Fruit fly (Drosophila melanogaster) whole organism, embryonic: ENCODE results near the gene Ttc19.

ENCODE experiments used
- CG10654 ChIP-seq: fragments of 200-800 bp; sonication (Bioruptor generic); optimal IDR thresholded peaks from 2 replicates; lab custom pipeline; 2016; ENCODE audit warnings: missing biosample characterization, missing genetic modification characterization
- CG12104 ChIP-seq: fragments of 200-800 bp; sonication (Bioruptor generic); optimal IDR thresholded peaks from 3 replicates; lab custom pipeline; 2016; ENCODE audit warnings: missing biosample characterization, missing genetic modification characterization
- CG12659 ChIP-seq: fragments of 200-800 bp; sonication (Bioruptor generic); optimal IDR thresholded peaks from 3 replicates; lab custom pipeline; 2017; ENCODE audit warnings: mild to moderate bottlenecking, missing biosample characterization, missing genetic modification reagents, missing genetic modification characterization
- CG12744 ChIP-seq: fragments of 200-800 bp; sonication (Bioruptor generic); optimal IDR thresholded peaks from 2 replicates; lab custom pipeline; 2016; ENCODE audit warnings: missing biosample characterization, missing genetic modification characterization
- CG13287 ChIP-seq: fragments of 200-800 bp; sonication (Bioruptor generic); IDR thresholded peaks from 2 replicates; pipeline ENCODE4 v1.3.6; 2022; ENCODE audit warnings: missing biosample characterization, missing genetic modification characterization; ENCODE audit not compliant: partially characterized antibody
- CG13624 ChIP-seq: fragments of 200-800 bp; sonication (Bioruptor generic); optimal IDR thresholded peaks from 2 replicates; lab custom pipeline; 2016; ENCODE audit warnings: missing biosample characterization, missing genetic modification characterization
- CG14860 ChIP-seq: fragments of 200-800 bp; sonication (Bioruptor generic); IDR thresholded peaks from 3 replicates; pipeline ENCODE4 v1.3.6; 2022; ENCODE audit warnings: missing biosample characterization, missing genetic modification characterization; ENCODE audit not compliant: partially characterized antibody
- CG1529 ChIP-seq: fragments of 200-800 bp; sonication (Bioruptor generic); optimal IDR thresholded peaks from 3 replicates; lab custom pipeline; 2018; ENCODE audit warnings: missing biosample characterization, missing genetic modification characterization
- CG15479 ChIP-seq: fragments of 200-800 bp; sonication (Bioruptor generic); optimal IDR thresholded peaks from 3 replicates; lab custom pipeline; 2019; ENCODE audit warnings: missing biosample characterization, mild to moderate bottlenecking, missing genetic modification characterization, moderate library complexity
- CG16779 ChIP-seq: fragments of 200-800 bp; sonication (Bioruptor generic); IDR thresholded peaks from 2 replicates; pipeline ENCODE4 v1.3.6; 2022; ENCODE audit warnings: missing biosample characterization, missing genetic modification characterization
- CG2199 ChIP-seq: fragments of 200-800 bp; sonication (Bioruptor generic); IDR thresholded peaks from 3 replicates; pipeline ENCODE4 v1.3.6; 2022; ENCODE audit warnings: missing biosample characterization, missing genetic modification characterization
- CG2678 ChIP-seq: fragments of 200-800 bp; sonication (Bioruptor generic); optimal IDR thresholded peaks from 3 replicates; lab custom pipeline; 2019; ENCODE audit warnings: missing biosample characterization, mild to moderate bottlenecking, missing genetic modification characterization, moderate library complexity
- CG2889 ChIP-seq: fragments of 200-800 bp; sonication (Bioruptor generic); IDR thresholded peaks from 3 replicates; pipeline ENCODE4 v1.3.6; 2022; ENCODE audit warnings: missing biosample characterization, missing genetic modification characterization
- CG31365 ChIP-seq: fragments of 200-800 bp; sonication (Bioruptor generic); optimal IDR thresholded peaks from 2 replicates; lab custom pipeline; 2018; ENCODE audit warnings: missing biosample characterization, mild to moderate bottlenecking, missing genetic modification characterization
- CG3995 ChIP-seq: fragments of 200-800 bp; sonication (Bioruptor generic); optimal IDR thresholded peaks from 3 replicates; lab custom pipeline; 2016; ENCODE audit warnings: missing biosample characterization, missing genetic modification characterization
- CG6175 ChIP-seq: fragments of 200-800 bp; sonication (Bioruptor generic); IDR thresholded peaks from 3 replicates; pipeline ENCODE4 v1.3.6; 2022; ENCODE audit warnings: missing biosample characterization, missing genetic modification characterization
- CG6654 ChIP-seq: fragments of 200-800 bp; sonication (Bioruptor generic); optimal IDR thresholded peaks from 2 replicates; lab custom pipeline; 2017; ENCODE audit warnings: missing biosample characterization, mild to moderate bottlenecking, missing genetic modification characterization
- CG7271 ChIP-seq: fragments of 200-800 bp; sonication (Bioruptor generic); optimal IDR thresholded peaks from 2 replicates; lab custom pipeline; 2018; ENCODE audit warnings: missing biosample characterization, mild to moderate bottlenecking, missing genetic modification characterization, moderate library complexity
- CG8765 ChIP-seq: fragments of 200-800 bp; sonication (Bioruptor generic); IDR thresholded peaks from 2 replicates; pipeline ENCODE4 v1.3.6; 2022; ENCODE audit warnings: missing biosample characterization, missing genetic modification characterization
- CG8944 ChIP-seq: fragments of 200-800 bp; sonication (Bioruptor generic); optimal IDR thresholded peaks from 3 replicates; lab custom pipeline; 2016; ENCODE audit warnings: missing biosample characterization, missing genetic modification characterization
- CG9437 ChIP-seq: fragments of 200-800 bp; sonication (Bioruptor generic); optimal IDR thresholded peaks from 2 replicates; lab custom pipeline; 2018; ENCODE audit warnings: missing biosample characterization, mild to moderate bottlenecking, missing genetic modification characterization
- CTCF ChIP-seq: fragments of 200-800 bp; sonication (Bioruptor generic); optimal IDR thresholded peaks from 2 replicates; lab custom pipeline; 2017; ENCODE audit warnings: missing biosample characterization, mild to moderate bottlenecking, missing genetic modification characterization, moderate library complexity
- D ChIP-seq, 2 experiments: fragments of 200-800 bp in 1 of 2; fragments of >200 bp in 1 of 2; sonication (Bioruptor generic) in 1 of 2; optimal IDR thresholded peaks; 2 replicates in 1 of 2; 3 replicates in 1 of 2; lab custom pipeline; 2017; ENCODE audit warnings: mild to moderate bottlenecking in 1 of 2, missing biosample characterization in 1 of 2, missing genetic modification characterization in 1 of 2, missing genetic modification reagents in 1 of 2
- Dad ChIP-seq: fragments of 200-800 bp; sonication (Bioruptor generic); optimal IDR thresholded peaks from 3 replicates; lab custom pipeline; 2016; ENCODE audit warnings: missing biosample characterization, missing genetic modification characterization
- Dp ChIP-seq: fragments of 200-800 bp; sonication (Bioruptor generic); optimal IDR thresholded peaks from 2 replicates; lab custom pipeline; 2018; ENCODE audit warnings: missing biosample characterization, mild to moderate bottlenecking, missing genetic modification characterization, moderate library complexity
- Ets97D ChIP-seq: fragments of 200-800 bp; sonication (Bioruptor generic); optimal IDR thresholded peaks from 3 replicates; lab custom pipeline; 2016; ENCODE audit warnings: missing biosample characterization, missing genetic modification characterization
- HLH54F ChIP-seq: fragments of 200-800 bp; sonication (Bioruptor generic); optimal IDR thresholded peaks from 3 replicates; lab custom pipeline; 2016; ENCODE audit warnings: missing biosample characterization, missing genetic modification characterization
- Hmx ChIP-seq: fragments of 200-800 bp; sonication (Bioruptor generic); optimal IDR thresholded peaks from 2 replicates; lab custom pipeline; 2016; ENCODE audit warnings: missing biosample characterization, missing genetic modification characterization
- Hr51 ChIP-seq, 2 experiments: fragments of 200-800 bp; sonication (Bioruptor generic); optimal IDR thresholded peaks; 2 replicates in 1 of 2; 3 replicates in 1 of 2; lab custom pipeline; 2016 to 2018; ENCODE audit warnings: missing biosample characterization in 2 of 2, missing genetic modification characterization in 2 of 2, mild to moderate bottlenecking in 1 of 2, moderate library complexity in 1 of 2
- Hr78 ChIP-seq, 2 experiments: fragments of 200-800 bp in 1 of 2; fragments of >200 bp in 1 of 2; sonication (Bioruptor generic) in 1 of 2; optimal IDR thresholded peaks; 2 replicates each; lab custom pipeline; 2017 to 2019; ENCODE audit warnings: missing biosample characterization in 2 of 2, missing genetic modification characterization in 2 of 2, mild to moderate bottlenecking in 1 of 2, moderate library complexity in 1 of 2
- Hsf ChIP-seq: fragments of 200-800 bp; sonication (Bioruptor generic); optimal IDR thresholded peaks from 3 replicates; lab custom pipeline; 2016; ENCODE audit warnings: missing biosample characterization, missing genetic modification characterization
- Mrtf ChIP-seq: fragments of 200-800 bp; sonication (Bioruptor generic); IDR thresholded peaks from 3 replicates; pipeline ENCODE4 v1.3.6; 2022; ENCODE audit warnings: missing biosample characterization, missing genetic modification characterization
- da ChIP-seq: fragments of 200-800 bp; sonication (Bioruptor generic); optimal IDR thresholded peaks from 2 replicates; lab custom pipeline; 2016; ENCODE audit warnings: missing biosample characterization, missing genetic modification characterization
- ftz-f1 ChIP-seq: fragments of 200-800 bp; sonication (Bioruptor generic); optimal IDR thresholded peaks from 2 replicates; lab custom pipeline; 2016; ENCODE audit warnings: missing biosample characterization, missing genetic modification characterization
- fu2 ChIP-seq: fragments of 200-800 bp; sonication (Bioruptor generic); optimal IDR thresholded peaks from 2 replicates; lab custom pipeline; 2016; ENCODE audit warnings: missing biosample characterization, missing genetic modification characterization
- gcm ChIP-seq: fragments of 200-800 bp; sonication (Bioruptor generic); optimal IDR thresholded peaks from 2 replicates; lab custom pipeline; 2019; ENCODE audit warnings: missing biosample characterization, mild to moderate bottlenecking, missing genetic modification characterization, moderate library complexity
- gro ChIP-seq: fragments of 200-800 bp; sonication (Bioruptor generic); optimal IDR thresholded peaks from 2 replicates; lab custom pipeline; 2016; ENCODE audit warnings: missing biosample characterization, missing genetic modification characterization
- nerfin-1 ChIP-seq: fragments of 200-800 bp; sonication (Bioruptor generic); optimal IDR thresholded peaks from 3 replicates; lab custom pipeline; 2019; ENCODE audit warnings: missing biosample characterization, mild to moderate bottlenecking, missing genetic modification characterization, moderate library complexity
- nerfin-2 ChIP-seq: fragments of 200-800 bp; sonication (Bioruptor generic); IDR thresholded peaks from 2 replicates; pipeline ENCODE4 v1.3.6; 2022; ENCODE audit warnings: missing biosample characterization, missing genetic modification characterization; ENCODE audit not compliant: partially characterized antibody
- peb ChIP-seq: fragments of 200-800 bp; sonication (Bioruptor generic); IDR thresholded peaks from 2 replicates; pipeline ENCODE4 v1.3.6; 2022; ENCODE audit warnings: missing biosample characterization, missing genetic modification characterization
- phol ChIP-seq: fragments of 200-800 bp; sonication (Bioruptor generic); optimal IDR thresholded peaks from 3 replicates; lab custom pipeline; 2018; ENCODE audit warnings: missing biosample characterization, mild to moderate bottlenecking, missing genetic modification characterization, moderate library complexity
- prd ChIP-seq, 3 experiments: fragments of >200 bp in 2 of 3; fragments of 200-800 bp in 1 of 3; sonication (Bioruptor generic) in 1 of 3; optimal IDR thresholded peaks in 2 of 3; IDR thresholded peaks in 1 of 3; 2 replicates in 2 of 3; 3 replicates in 1 of 3; pipeline versions ENCODE4 v1.3.6 to Lab custom; 2017 to 2022; ENCODE audit warnings: missing biosample characterization in 1 of 3, missing genetic modification characterization in 1 of 3
- seq ChIP-seq: fragments of 200-800 bp; sonication (Bioruptor generic); IDR thresholded peaks from 2 replicates; pipeline ENCODE4 v1.3.6; 2022; ENCODE audit warnings: missing biosample characterization, missing genetic modification characterization
- sna ChIP-seq: fragments of 200-800 bp; sonication (Bioruptor generic); IDR thresholded peaks from 2 replicates; pipeline ENCODE4 v1.3.6; 2022; ENCODE audit warnings: missing biosample characterization, missing genetic modification characterization; ENCODE audit not compliant: partially characterized antibody
- sob ChIP-seq: fragments of 200-800 bp; sonication (Bioruptor generic); IDR thresholded peaks from 2 replicates; pipeline ENCODE4 v1.3.6; 2022; ENCODE audit warnings: missing biosample characterization, missing genetic modification characterization
- trh ChIP-seq: fragments of 200-800 bp; sonication (Bioruptor generic); optimal IDR thresholded peaks from 2 replicates; lab custom pipeline; 2016; ENCODE audit warnings: missing biosample characterization, missing genetic modification characterization
- tup ChIP-seq: fragments of 200-800 bp; sonication (Bioruptor generic); optimal IDR thresholded peaks from 2 replicates; lab custom pipeline; 2016; ENCODE audit warnings: missing biosample characterization, mild to moderate bottlenecking, missing genetic modification characterization, moderate library complexity
- unpg ChIP-seq: fragments of 200-800 bp; sonication (Bioruptor generic); optimal IDR thresholded peaks from 3 replicates; lab custom pipeline; 2018; ENCODE audit warnings: missing biosample characterization, mild to moderate bottlenecking, missing genetic modification characterization, moderate library complexity
- vfl ChIP-seq: fragments of 200-800 bp; sonication (Bioruptor generic); optimal IDR thresholded peaks from 2 replicates; lab custom pipeline; 2016; ENCODE audit warnings: missing biosample characterization, missing genetic modification characterization
- zfh2 ChIP-seq: fragments of 200-800 bp; sonication (Bioruptor generic); optimal IDR thresholded peaks from 2 replicates; lab custom pipeline; 2016; ENCODE audit warnings: missing biosample characterization, missing genetic modification characterization

The Ttc19 gene

dm6 chr2L:19019160-19019592 lies 25.8 kb downstream of the Ttc19 start (continued):
- TF ChIP-seq unpg (no peak), tup (GFP tag; lab: Kevin White, UChicago) (no peak), CG9437 (GFP tag; lab: Kevin White, UChicago) (peak; percentile 47), Dad (no peak), gcm (GFP tag; lab: Kevin White, UChicago) (no peak), CTCF (GFP tag; lab: Kevin White, UChicago) (no peak), CG3995 (GFP tag; lab: Kevin White, UChicago) (no peak), Hr78 (GFP tag; optimal IDR thresholded peaks at IDR 0.05; lab: Kevin White, UChicago) (no peak), CG7271 (no peak), seq (peak; percentile 19; the same call in 1 of the 2 replicates), fu2 (no peak), trh (GFP tag; lab: Kevin White, UChicago) (no peak), HLH54F (GFP tag; lab: Kevin White, UChicago) (peak; percentile 28), CG10654 (GFP tag; lab: Kevin White, UChicago) (no peak), da (GFP tag; lab: Kevin White, UChicago) (no peak), phol (peak; percentile 31), CG12744 (GFP tag; lab: Kevin White, UChicago) (no peak), prd (optimal IDR thresholded peaks at IDR 0.05; lab: Kevin White, UChicago) (no peak), prd (GFP tag; IDR thresholded peaks at IDR 0.05; lab: Robert Waterston, UW) (peak; percentile 5; the same call in 1 of the 3 replicates), sob (GFP tag; lab: Robert Waterston, UW) (no peak), Dp (GFP tag; lab: Kevin White, UChicago) (no peak), CG2889 (no peak), CG6654 (GFP tag; lab: Kevin White, UChicago) (no peak), ftz-f1 (GFP tag; lab: Kevin White, UChicago) (no peak), nerfin-1 (no peak), vfl (no peak), CG6175 (no peak), Mrtf (GFP tag; lab: Robert Waterston, UW) (no peak), CG31365 (tag; lab: Kevin White, UChicago) (no peak), CG14860 (GFP tag; lab: Robert Waterston, UW) (no peak), CG2199 (no peak), gro (GFP tag; lab: Kevin White, UChicago) (no peak), CG1529 (no peak), CG13287 (GFP tag; lab: Robert Waterston, UW) (no peak), zfh2 (GFP tag; lab: Kevin White, UChicago) (peak; percentile 13), CG15479 (GFP tag; lab: Kevin White, UChicago) (no peak), CG2678 (peak; percentile 71), Hmx (GFP tag; lab: Kevin White, UChicago) (no peak), Hsf (GFP tag; lab: Kevin White, UChicago) (peak; percentile 23), sna (GFP tag; lab: Robert Waterston, UW) (no peak), CG8765 (GFP tag; lab: Robert Waterston, UW) (no peak), D (optimal IDR thresholded peaks at IDR 0.05; lab: Kevin White, UChicago) (no peak), D (GFP tag; optimal IDR thresholded peaks at IDR 0.05; lab: Kevin White, UChicago) (no peak), CG16779 (GFP tag; lab: Robert Waterston, UW) (no peak), peb (GFP tag; lab: Robert Waterston, UW) (no peak), Ets97D (GFP tag; lab: Kevin White, UChicago) (no peak), CG8944 (GFP tag; lab: Kevin White, UChicago) (no peak), CG12659 (GFP tag; lab: Kevin White, UChicago) (peak; percentile 31), nerfin-2 (GFP tag; lab: Robert Waterston, UW) (no peak), CG13624 (GFP tag; lab: Kevin White, UChicago) (no peak), CG12104 (GFP tag; lab: Kevin White, UChicago) (no peak), Hr51 (GFP tag; optimal IDR thresholded peaks at IDR 0.05; lab: Kevin White, UChicago) (no peak)
